Fruit fly (Drosophila melanogaster) whole organism, embryonic: ENCODE measurements around the gene CG10194.

Source experiments
- CG11093 ChIP-seq: fragments of 200-800 bp; sonication (Bioruptor generic); IDR thresholded peaks from 3 replicates; pipeline ENCODE4 v1.3.6; 2022; ENCODE audit warnings: missing biosample characterization, missing genetic modification characterization
- CG11695 ChIP-seq: fragments of 200-800 bp; sonication (Bioruptor generic); IDR thresholded peaks from 3 replicates; pipeline ENCODE4 v1.3.6; 2022; ENCODE audit warnings: missing biosample characterization, missing genetic modification characterization
- CG12104 ChIP-seq: fragments of 200-800 bp; sonication (Bioruptor generic); optimal IDR thresholded peaks from 3 replicates; lab custom pipeline; 2016; ENCODE audit warnings: missing biosample characterization, missing genetic modification characterization
- CG12219 ChIP-seq: fragments of 200-800 bp; sonication (Bioruptor generic); optimal IDR thresholded peaks from 3 replicates; lab custom pipeline; 2018; ENCODE audit warnings: missing biosample characterization, mild to moderate bottlenecking, missing genetic modification characterization
- CG12942 ChIP-seq: fragments of 200-800 bp; sonication (Bioruptor generic); optimal IDR thresholded peaks from 3 replicates; lab custom pipeline; 2016; ENCODE audit warnings: missing biosample characterization, missing genetic modification characterization
- CG13775 ChIP-seq: fragments of 200-800 bp; sonication (Bioruptor generic); optimal IDR thresholded peaks from 3 replicates; lab custom pipeline; 2017; ENCODE audit warnings: missing biosample characterization, mild to moderate bottlenecking, missing genetic modification characterization
- CG17359 ChIP-seq: fragments of 200-800 bp; sonication (Bioruptor generic); optimal IDR thresholded peaks from 3 replicates; lab custom pipeline; 2018; ENCODE audit warnings: missing biosample characterization, mild to moderate bottlenecking, missing genetic modification characterization, moderate library complexity
- CG17612 ChIP-seq: fragments of 200-800 bp; sonication (Bioruptor generic); IDR thresholded peaks from 2 replicates; pipeline ENCODE4 v1.3.6; 2022; ENCODE audit warnings: missing biosample characterization, missing genetic modification characterization
- CG18011 ChIP-seq: fragments of 200-800 bp; sonication (Bioruptor generic); optimal IDR thresholded peaks from 2 replicates; lab custom pipeline; 2017; ENCODE audit warnings: missing biosample characterization, missing genetic modification characterization, mild to moderate bottlenecking, moderate library complexity, missing genotype
- CG2120 ChIP-seq: fragments of 200-800 bp; sonication (Bioruptor generic); optimal IDR thresholded peaks from 3 replicates; lab custom pipeline; 2016; ENCODE audit warnings: missing biosample characterization, missing genetic modification characterization
- CG30403 ChIP-seq: fragments of 200-800 bp; sonication (Bioruptor generic); optimal IDR thresholded peaks from 3 replicates; lab custom pipeline; 2016; ENCODE audit warnings: missing biosample characterization, missing genetic modification characterization
- CG32772 ChIP-seq: fragments of 200-800 bp; sonication (Bioruptor generic); IDR thresholded peaks from 2 replicates; pipeline ENCODE4 v1.3.6; 2022; ENCODE audit warnings: missing biosample characterization, missing genetic modification characterization
- CG3407 ChIP-seq: fragments of 200-800 bp; sonication (Bioruptor generic); optimal IDR thresholded peaks from 2 replicates; lab custom pipeline; 2018; ENCODE audit warnings: missing biosample characterization, mild to moderate bottlenecking, missing genetic modification characterization
- CG4820 ChIP-seq: fragments of 200-800 bp; sonication (Bioruptor generic); optimal IDR thresholded peaks from 3 replicates; lab custom pipeline; 2016; ENCODE audit warnings: missing biosample characterization, missing genetic modification characterization
- CG6272 ChIP-seq: fragments of 200-800 bp; sonication (Bioruptor generic); IDR thresholded peaks from 2 replicates; pipeline ENCODE4 v1.3.6; 2022; ENCODE audit warnings: missing biosample characterization, missing genetic modification characterization
- CG6689 ChIP-seq: fragments of 200-800 bp; sonication (Bioruptor generic); IDR thresholded peaks from 2 replicates; pipeline ENCODE4 v1.3.6; 2022; ENCODE audit warnings: missing biosample characterization, missing genetic modification characterization
- CG8089 ChIP-seq: fragments of 200-800 bp; sonication (Bioruptor generic); optimal IDR thresholded peaks from 3 replicates; lab custom pipeline; 2016; ENCODE audit warnings: missing biosample characterization, missing genetic modification characterization
- CG9215 ChIP-seq: fragments of 200-800 bp; sonication (Bioruptor generic); IDR thresholded peaks from 2 replicates; pipeline ENCODE4 v1.3.6; 2022; ENCODE audit warnings: missing biosample characterization, missing genetic modification characterization
- CG9437 ChIP-seq: fragments of 200-800 bp; sonication (Bioruptor generic); optimal IDR thresholded peaks from 2 replicates; lab custom pipeline; 2018; ENCODE audit warnings: missing biosample characterization, mild to moderate bottlenecking, missing genetic modification characterization
- CG9609 ChIP-seq: fragments of 200-800 bp; sonication (Bioruptor generic); optimal IDR thresholded peaks from 3 replicates; lab custom pipeline; 2016; ENCODE audit warnings: missing biosample characterization, missing genetic modification characterization
- CG9817 ChIP-seq: fragments of 200-800 bp; sonication (Bioruptor generic); optimal IDR thresholded peaks from 2 replicates; lab custom pipeline; 2018; ENCODE audit warnings: missing biosample characterization, mild to moderate bottlenecking, missing genetic modification characterization, moderate library complexity
- CHES-1-like ChIP-seq: fragments of 200-800 bp; sonication (Bioruptor generic); optimal IDR thresholded peaks from 2 replicates; lab custom pipeline; 2016; ENCODE audit warnings: missing biosample characterization, missing genetic modification characterization
- Chrac-16 ChIP-seq: fragments of 200-800 bp; sonication (Bioruptor generic); optimal IDR thresholded peaks from 3 replicates; lab custom pipeline; 2016; ENCODE audit warnings: missing biosample characterization, missing genetic modification characterization
- CkIIα-i1 ChIP-seq: fragments of 200-800 bp; sonication (Bioruptor generic); IDR thresholded peaks from 2 replicates; pipeline ENCODE4 v1.3.6; 2022; ENCODE audit warnings: missing biosample characterization, missing genetic modification characterization
- Dip2 ChIP-seq: fragments of 200-800 bp; sonication (Bioruptor generic); IDR thresholded peaks from 2 replicates; pipeline ENCODE4 v1.3.6; 2022; ENCODE audit warnings: missing biosample characterization, missing genetic modification characterization
- HLH3B ChIP-seq: fragments of 200-800 bp; sonication (Bioruptor generic); IDR thresholded peaks from 2 replicates; pipeline ENCODE4 v1.3.6; 2022; ENCODE audit warnings: missing biosample characterization, missing genetic modification characterization
- Hr78 ChIP-seq, 2 experiments: fragments of 200-800 bp in 1 of 2; fragments of >200 bp in 1 of 2; sonication (Bioruptor generic) in 1 of 2; optimal IDR thresholded peaks; 2 replicates each; lab custom pipeline; 2017 to 2019; ENCODE audit warnings: missing biosample characterization in 2 of 2, missing genetic modification characterization in 2 of 2, mild to moderate bottlenecking in 1 of 2, moderate library complexity in 1 of 2
- MTF-1 ChIP-seq: fragments of 200-800 bp; sonication (Bioruptor generic); optimal IDR thresholded peaks from 2 replicates; lab custom pipeline; 2018; ENCODE audit warnings: missing biosample characterization, mild to moderate bottlenecking, missing genetic modification characterization, borderline replicate concordance
- Oaz ChIP-seq: fragments of 200-800 bp; sonication (Bioruptor generic); IDR thresholded peaks from 2 replicates; pipeline ENCODE4 v1.3.6; 2022; ENCODE audit warnings: missing biosample characterization, missing genetic modification characterization
- Vsx1 ChIP-seq: fragments of 200-800 bp; sonication (Bioruptor generic); optimal IDR thresholded peaks from 2 replicates; lab custom pipeline; 2017; ENCODE audit warnings: missing biosample characterization, mild to moderate bottlenecking, missing genetic modification characterization, missing genetic modification reagents
- crc ChIP-seq: fragments of 200-800 bp; sonication (Bioruptor generic); optimal IDR thresholded peaks from 2 replicates; lab custom pipeline; 2016; ENCODE audit warnings: missing biosample characterization, missing genetic modification characterization
- dimm ChIP-seq: fragments of 200-800 bp; sonication (Bioruptor generic); IDR thresholded peaks from 2 replicates; pipeline ENCODE4 v1.3.6; 2022; ENCODE audit warnings: missing biosample characterization, missing genetic modification characterization
- fru ChIP-seq: fragments of >200 bp; optimal IDR thresholded peaks from 2 replicates; lab custom pipeline; 2017
- gce ChIP-seq: fragments of 200-800 bp; sonication (Bioruptor generic); IDR thresholded peaks from 3 replicates; pipeline ENCODE4 v1.3.6; 2022; ENCODE audit warnings: missing biosample characterization, missing genetic modification characterization
- gro ChIP-seq: fragments of 200-800 bp; sonication (Bioruptor generic); optimal IDR thresholded peaks from 2 replicates; lab custom pipeline; 2016; ENCODE audit warnings: missing biosample characterization, missing genetic modification characterization
- ind ChIP-seq: fragments of 200-800 bp; sonication (Bioruptor generic); optimal IDR thresholded peaks from 3 replicates; lab custom pipeline; 2016; ENCODE audit warnings: missing biosample characterization, missing genetic modification characterization
- klu ChIP-seq: fragments of 200-800 bp; sonication (Bioruptor generic); IDR thresholded peaks from 2 replicates; pipeline ENCODE4 v1.3.6; 2022; ENCODE audit warnings: missing biosample characterization, missing genetic modification characterization
- lov ChIP-seq, 2 experiments: fragments of 200-800 bp in 1 of 2; fragments of >200 bp in 1 of 2; sonication (Bioruptor generic) in 1 of 2; IDR thresholded peaks in 1 of 2; optimal IDR thresholded peaks in 1 of 2; 2 replicates in 1 of 2; 3 replicates in 1 of 2; pipeline versions ENCODE4 v1.3.6 to Lab custom; 2017 to 2022; ENCODE audit warnings: missing biosample characterization in 1 of 2, missing genetic modification characterization in 1 of 2
- nerfin-1 ChIP-seq: fragments of 200-800 bp; sonication (Bioruptor generic); optimal IDR thresholded peaks from 3 replicates; lab custom pipeline; 2019; ENCODE audit warnings: missing biosample characterization, mild to moderate bottlenecking, missing genetic modification characterization, moderate library complexity
- pan ChIP-seq, 4 experiments: fragments of >200 bp in 3 of 4; fragments of 200-800 bp in 1 of 4; sonication (Bioruptor generic) in 1 of 4; optimal IDR thresholded peaks in 3 of 4; IDR thresholded peaks in 1 of 4; 2 replicates each; pipeline versions ENCODE4 v1.3.6 to Lab custom; 2017 to 2022; ENCODE audit warnings: missing biosample characterization in 2 of 4, missing genetic modification characterization in 2 of 4, mixed read lengths in 1 of 4
- prd ChIP-seq, 3 experiments: fragments of >200 bp in 2 of 3; fragments of 200-800 bp in 1 of 3; sonication (Bioruptor generic) in 1 of 3; optimal IDR thresholded peaks in 2 of 3; IDR thresholded peaks in 1 of 3; 2 replicates in 2 of 3; 3 replicates in 1 of 3; pipeline versions ENCODE4 v1.3.6 to Lab custom; 2017 to 2022; ENCODE audit warnings: missing biosample characterization in 1 of 3, missing genetic modification characterization in 1 of 3
- salm ChIP-seq: fragments of 200-800 bp; sonication (Bioruptor generic); optimal IDR thresholded peaks from 2 replicates; lab custom pipeline; 2018; ENCODE audit warnings: missing biosample characterization, mild to moderate bottlenecking, missing genetic modification characterization
- shn ChIP-seq: fragments of 200-800 bp; sonication (Bioruptor generic); optimal IDR thresholded peaks from 3 replicates; lab custom pipeline; 2016; ENCODE audit warnings: missing biosample characterization, missing genetic modification characterization
- slbo ChIP-seq: fragments of 200-800 bp; sonication (Bioruptor generic); IDR thresholded peaks from 2 replicates; pipeline ENCODE4 v1.3.6; 2022; ENCODE audit warnings: missing biosample characterization, missing genetic modification characterization
- sob ChIP-seq: fragments of 200-800 bp; sonication (Bioruptor generic); IDR thresholded peaks from 2 replicates; pipeline ENCODE4 v1.3.6; 2022; ENCODE audit warnings: missing biosample characterization, missing genetic modification characterization
- tap ChIP-seq: fragments of 200-800 bp; optimal IDR thresholded peaks from 3 replicates; lab custom pipeline; 2019; ENCODE audit warnings: missing biosample characterization, mild to moderate bottlenecking, missing genetic modification characterization, moderate library complexity
- vnd ChIP-seq: fragments of 200-800 bp; sonication (Bioruptor generic); IDR thresholded peaks from 3 replicates; pipeline ENCODE4 v1.3.6; 2022; ENCODE audit warnings: missing biosample characterization, missing genetic modification characterization; ENCODE audit not compliant: partially characterized antibody
- z ChIP-seq: fragments of 200-800 bp; sonication (Bioruptor generic); IDR thresholded peaks from 3 replicates; pipeline ENCODE4 v1.3.6; 2022; ENCODE audit warnings: missing biosample characterization, missing genetic modification characterization
- zf30C ChIP-seq: fragments of 200-800 bp; sonication (Bioruptor generic); optimal IDR thresholded peaks from 3 replicates; lab custom pipeline; 2018; ENCODE audit warnings: missing biosample characterization, mild to moderate bottlenecking, missing genetic modification characterization

The CG10194 gene

dm6 chr2L:19533247-19533646 lies 43.3 kb upstream of the CG10194 start, which contains the start of gene CG33116:
TSS of gene CG33116 (plus strand) at chr2L:19533479.
- TF ChIP-seq z (GFP tag; lab: Robert Waterston, UW) = no peak
- TF ChIP-seq gce (GFP tag; lab: Robert Waterston, UW) = peak; percentile 27; the same call in 1 of the 3 replicates
- TF ChIP-seq Vsx1 (GFP tag; lab: Kevin White, UChicago) = peak; percentile 38
- TF ChIP-seq tap (tag; lab: Kevin White, UChicago) = peak; percentile 74
- peak; percentile 74 for TF ChIP-seq CG13775 (GFP tag; lab: Kevin White, UChicago)
- peak; percentile 64 for TF ChIP-seq CG6689
- TF ChIP-seq slbo = peak; percentile 84
- TF ChIP-seq CG12104 (GFP tag; lab: Kevin White, UChicago) = peak; percentile 39
- TF ChIP-seq CG12219 (GFP tag; lab: Kevin White, UChicago) = peak; percentile 74
- no peak for TF ChIP-seq CG17612 (GFP tag; lab: Robert Waterston, UW)
- peak; percentile 56; the same call in 1 of the 2 replicates for TF ChIP-seq Oaz
- no peak for TF ChIP-seq vnd (GFP tag; lab: Robert Waterston, UW)
- peak; percentile 89 for TF ChIP-seq shn (GFP tag; lab: Kevin White, UChicago)
- TF ChIP-seq CG2120 (GFP tag; lab: Kevin White, UChicago) = peak; percentile 91
- TF ChIP-seq klu = peak; percentile 21; the same call in 1 of the 2 replicates
- peak; percentile 37; the same call in 1 of the 2 replicates for TF ChIP-seq dimm
- peak; percentile 68 for TF ChIP-seq CG8089 (GFP tag; lab: Kevin White, UChicago)
- peak; percentile 67 for TF ChIP-seq CG32772 (GFP tag; lab: Robert Waterston, UW)
- TF ChIP-seq fru = no peak
- peak; percentile 81 for TF ChIP-seq CG12942 (GFP tag; lab: Kevin White, UChicago)
- peak; percentile 25; the same call in 1 of the 2 replicates for TF ChIP-seq CkIIα-i1 (GFP tag; lab: Robert Waterston, UW)
- peak; percentile 81 for TF ChIP-seq CHES-1-like (GFP tag; lab: Kevin White, UChicago)
- TF ChIP-seq zf30C = no peak
- peak; percentile 66 for TF ChIP-seq CG3407 (GFP tag; lab: Kevin White, UChicago)
- peak; percentile 75 for TF ChIP-seq CG4820 (GFP tag; lab: Kevin White, UChicago)
- peak; percentile 20; the same call in 1 of the 3 replicates for TF ChIP-seq CG11093
- TF ChIP-seq CG6272 (GFP tag; lab: Robert Waterston, UW) = peak; percentile 30; the same call in 1 of the 2 replicates
- TF ChIP-seq sob (GFP tag; lab: Robert Waterston, UW) = peak; percentile 89
- no peak for TF ChIP-seq pan (optimal IDR thresholded peaks at IDR 0.05; lab: Kevin White, UChicago)
- TF ChIP-seq pan (GFP tag; optimal IDR thresholded peaks at IDR 0.05 in 1 of 2, IDR thresholded peaks at IDR 0.05 in 1 of 2) = peak in 1 of 2 experiments; percentile 80
- peak; percentile 76 for TF ChIP-seq HLH3B (GFP tag; lab: Robert Waterston, UW)
- TF ChIP-seq CG9437 (GFP tag; lab: Kevin White, UChicago) = peak; percentile 66
- peak; percentile 76; the same call in 2 of the 3 replicates for TF ChIP-seq CG11695 (GFP tag; lab: Robert Waterston, UW)
- peak; percentile 87 for TF ChIP-seq CG30403
- peak; percentile 80 for TF ChIP-seq CG17359 (tag; lab: Kevin White, UChicago)
- TF ChIP-seq CG9215 (GFP tag; lab: Robert Waterston, UW) = peak; percentile 51; the same call in 1 of the 2 replicates
- TF ChIP-seq crc (GFP tag; lab: Kevin White, UChicago) = peak; percentile 68
- no peak for TF ChIP-seq lov (optimal IDR thresholded peaks at IDR 0.05; lab: Kevin White, UChicago)
- peak; percentile 81 for TF ChIP-seq lov (GFP tag; IDR thresholded peaks at IDR 0.05; lab: Robert Waterston, UW)
- TF ChIP-seq MTF-1 (GFP tag; lab: Kevin White, UChicago) = peak; percentile 77
- peak; percentile 58 for TF ChIP-seq CG18011 (GFP tag; lab: Kevin White, UChicago)
- peak; percentile 81 for TF ChIP-seq Chrac-16
- peak; percentile 67 for TF ChIP-seq salm
- peak; percentile 80 for TF ChIP-seq nerfin-1
- TF ChIP-seq CG9817 (tag; lab: Kevin White, UChicago) = peak; percentile 65
- peak in 1 of 2 experiments; percentile 17 for TF ChIP-seq Hr78 (GFP tag; optimal IDR thresholded peaks at IDR 0.05; lab: Kevin White, UChicago)
- peak; percentile 86 for TF ChIP-seq gro (GFP tag; lab: Kevin White, UChicago)
- TF ChIP-seq prd (optimal IDR thresholded peaks at IDR 0.05; lab: Kevin White, UChicago) = no peak
- TF ChIP-seq prd (GFP tag; IDR thresholded peaks at IDR 0.05; lab: Robert Waterston, UW) = peak; percentile 76
- peak; percentile 83 for TF ChIP-seq CG9609 (GFP tag; lab: Kevin White, UChicago)
- TF ChIP-seq Dip2 (GFP tag; lab: Robert Waterston, UW) = no peak
- TF ChIP-seq ind (GFP tag; lab: Kevin White, UChicago) = peak; percentile 85
